Fruit fly (Drosophila melanogaster): Measurements from ENCODE around the gene CG2641.

- no peak for TF ChIP-seq CTCF (optimal IDR thresholded peaks at IDR 0.05)
- TF ChIP-seq CG8478 (optimal IDR thresholded peaks at IDR 0.05), result no peak
Observed at dm6 chr3R:7804332-7804731, 10.5 kb downstream of the CG2641 start, which contains the start of gene CG18268.
